Worm (Caenorhabditis elegans) whole organism, midembryonic: ENCODE data around the gene gst-28.

ENCODE experiments used
- T22C8.4 ChIP-seq: fragments of 200-800 bp; sonication (Bioruptor generic); IDR thresholded peaks from 2 replicates; pipeline ENCODE4 v1.3.6; 2022; ENCODE audit warnings: missing genetic modification characterization, missing compliant biosample characterization
- cog-1 ChIP-seq: sonication (generic microtip); optimal IDR thresholded peaks from 2 replicates; lab custom pipeline; 2016; ENCODE audit warnings: missing genetic modification characterization, missing compliant biosample characterization
- flt-1 ChIP-seq: fragments of 200-800 bp; sonication (Bioruptor generic); IDR thresholded peaks from 2 replicates; pipeline ENCODE4 v1.3.6; 2022; ENCODE audit warnings: missing genetic modification characterization, missing compliant biosample characterization
- klf-2 ChIP-seq: fragments of 200-800 bp; sonication (Bioruptor generic); conservative IDR thresholded peaks from 2 replicates; pipeline ENCODE4 v1.3.6; 2022; ENCODE audit warnings: missing genetic modification reagents, missing genetic modification characterization, missing compliant biosample characterization
- med-1 ChIP-seq: sonication (generic microtip); optimal IDR thresholded peaks from 2 replicates; lab custom pipeline; 2017; ENCODE audit warnings: missing genetic modification characterization, mild to moderate bottlenecking, missing compliant biosample characterization, antibody characterized with exemption, missing genetic modification reagents; ENCODE audit not compliant: insufficient read depth
- ref-1 ChIP-seq: fragments of 200-800 bp; sonication (Bioruptor generic); conservative IDR thresholded peaks from 2 replicates; pipeline ENCODE4 v1.3.6; 2022; ENCODE audit warnings: missing genetic modification reagents, missing genetic modification characterization, missing compliant biosample characterization
- tab-1 ChIP-seq: fragments of 200-800 bp; sonication (Bioruptor generic); IDR thresholded peaks from 2 replicates; pipeline ENCODE4 v1.3.6; 2022; ENCODE audit warnings: missing genetic modification characterization, missing compliant biosample characterization
- ztf-23 ChIP-seq: fragments of 200-800 bp; sonication (Bioruptor generic); IDR thresholded peaks from 2 replicates; pipeline ENCODE4 v1.3.6; 2022; ENCODE audit warnings: missing genetic modification reagents, missing genetic modification characterization, missing compliant biosample characterization
- ztf-29 ChIP-seq: fragments of 200-800 bp; sonication (Bioruptor generic); IDR thresholded peaks from 2 replicates; pipeline ENCODE4 v1.3.6; 2022; ENCODE audit warnings: missing genetic modification reagents, missing genetic modification characterization, missing compliant biosample characterization

Gene gst-28

ce11 chrII:15204069-15204850 lies 36.9 kb upstream of the gst-28 start:
- no peak for TF ChIP-seq ztf-29
- no peak for TF ChIP-seq T22C8.4
- no peak for TF ChIP-seq flt-1 (GFP tag; lab: Robert Waterston, UW)
- no peak for TF ChIP-seq klf-2 (GFP tag; lab: Robert Waterston, UW)
- no peak for TF ChIP-seq tab-1
- no peak for TF ChIP-seq ref-1 (GFP tag; lab: Robert Waterston, UW)
- no peak for TF ChIP-seq cog-1
- TF ChIP-seq ztf-23 (GFP tag; lab: Robert Waterston, UW) = no peak
- no peak for TF ChIP-seq med-1 (GFP tag; lab: Kevin White, UChicago)

ce11 chrII:15203398-15204068 lies 36.2 kb upstream of the gst-28 start:
- TF ChIP-seq med-1 (GFP tag; lab: Kevin White, UChicago) (no peak), T22C8.4 (no peak), ztf-23 (GFP tag; lab: Robert Waterston, UW) (no peak), flt-1 (GFP tag; lab: Robert Waterston, UW) (no peak), klf-2 (GFP tag; lab: Robert Waterston, UW) (no peak), cog-1 (no peak), ref-1 (GFP tag; lab: Robert Waterston, UW) (no peak), ztf-29 (no peak), tab-1 (no peak)

- TF ChIP-seq T22C8.4 (no peak), med-1 (GFP tag; lab: Kevin White, UChicago) (no peak), ztf-29 (no peak), ref-1 (GFP tag; lab: Robert Waterston, UW) (no peak), tab-1 (no peak), cog-1 (no peak), ztf-23 (GFP tag; lab: Robert Waterston, UW) (no peak)
These were observed 30.1 kb upstream of the gst-28 start for ce11 chrII:15197500-15197899.

- TF ChIP-seq med-1 (GFP tag; lab: Kevin White, UChicago) (no peak), tab-1 (no peak), ztf-23 (GFP tag; lab: Robert Waterston, UW) (no peak), cog-1 (no peak), klf-2 (GFP tag; lab: Robert Waterston, UW) (no peak), ref-1 (GFP tag; lab: Robert Waterston, UW) (no peak), T22C8.4 (no peak), flt-1 (GFP tag; lab: Robert Waterston, UW) (no peak), ztf-29 (no peak)
These were observed 29.1 kb upstream of the gst-28 start, which contains the start of gene spsb-1 for ce11 chrII:15196433-15196832. spsb-1 (plus strand) TSS chrII:15196733.

- no peak for TF ChIP-seq tab-1
- TF ChIP-seq ztf-29 = no peak
- no peak for TF ChIP-seq flt-1 (GFP tag; lab: Robert Waterston, UW)
- no peak for TF ChIP-seq ztf-23 (GFP tag; lab: Robert Waterston, UW)
- no peak for TF ChIP-seq med-1 (GFP tag; lab: Kevin White, UChicago)
- TF ChIP-seq ref-1 (GFP tag; lab: Robert Waterston, UW) = no peak
- TF ChIP-seq klf-2 (GFP tag; lab: Robert Waterston, UW) = no peak
- no peak for TF ChIP-seq cog-1
- no peak for TF ChIP-seq T22C8.4
These were observed 28.0 kb upstream of the gst-28 start for ce11 chrII:15195346-15195745.

ce11 chrII:15193961-15194360 lies 26.6 kb upstream of the gst-28 start:
- TF ChIP-seq med-1 (GFP tag; lab: Kevin White, UChicago) (no peak), flt-1 (GFP tag; lab: Robert Waterston, UW) (no peak), cog-1 (no peak), T22C8.4 (no peak), ztf-23 (GFP tag; lab: Robert Waterston, UW) (no peak), tab-1 (no peak), ztf-29 (no peak), klf-2 (GFP tag; lab: Robert Waterston, UW) (no peak), ref-1 (GFP tag; lab: Robert Waterston, UW) (no peak)

ce11 chrII:15190971-15191370 lies 23.6 kb upstream of the gst-28 start:
- TF ChIP-seq ref-1 (GFP tag; lab: Robert Waterston, UW) (no peak), cog-1 (no peak), T22C8.4 (no peak), klf-2 (GFP tag; lab: Robert Waterston, UW) (no peak), med-1 (GFP tag; lab: Kevin White, UChicago) (no peak), ztf-29 (no peak), ztf-23 (GFP tag; lab: Robert Waterston, UW) (no peak), tab-1 (no peak), flt-1 (GFP tag; lab: Robert Waterston, UW) (no peak)

- TF ChIP-seq flt-1 (GFP tag; lab: Robert Waterston, UW) = no peak
- no peak for TF ChIP-seq ref-1 (GFP tag; lab: Robert Waterston, UW)
- no peak for TF ChIP-seq klf-2 (GFP tag; lab: Robert Waterston, UW)
- TF ChIP-seq tab-1 = no peak
- no peak for TF ChIP-seq cog-1
- no peak for TF ChIP-seq ztf-23 (GFP tag; lab: Robert Waterston, UW)
- no peak for TF ChIP-seq ztf-29
These were observed 22.6 kb upstream of the gst-28 start for ce11 chrII:15189956-15190355.

ce11 chrII:15185289-15185688 lies 17.9 kb upstream of the gst-28 start, which contains the start of gene gst-35:
gst-35 (minus strand) TSS chrII:15185389.
- no peak for TF ChIP-seq ztf-29
- TF ChIP-seq flt-1 (GFP tag; lab: Robert Waterston, UW) = no peak

- TF ChIP-seq ref-1 (GFP tag; lab: Robert Waterston, UW) (no peak), T22C8.4 (no peak), tab-1 (no peak), ztf-23 (GFP tag; lab: Robert Waterston, UW) (no peak), klf-2 (GFP tag; lab: Robert Waterston, UW) (no peak), ztf-29 (no peak), flt-1 (GFP tag; lab: Robert Waterston, UW) (no peak), med-1 (GFP tag; lab: Kevin White, UChicago) (no peak), cog-1 (no peak)
These were observed 15.8 kb upstream of the gst-28 start, which contains the start of gene gst-34 for ce11 chrII:15183139-15183538. gst-34 (minus strand) TSS chrII:15183239.
